Worm (Caenorhabditis elegans) whole organism, mixed stage, embryonic: ENCODE results near the gene enu-3.1.

Experiments
- bed-3 ChIP-seq: fragments of 200-800 bp; sonication (Bioruptor generic); optimal IDR thresholded peaks from 3 replicates; lab custom pipeline; 2018; ENCODE audit warnings: mild to moderate bottlenecking, missing genetic modification characterization, moderate library complexity, missing compliant biosample characterization
- ceh-39 ChIP-seq: fragments of 150-350 bp; optimal IDR thresholded peaks from 2 replicates; lab custom pipeline; 2014; ENCODE audit warnings: missing biosample characterization, missing genetic modification characterization
- ceh-83 ChIP-seq: fragments of 200-800 bp; sonication (Bioruptor generic); optimal IDR thresholded peaks from 2 replicates; lab custom pipeline; 2018; ENCODE audit warnings: mild to moderate bottlenecking, missing genetic modification characterization, missing compliant biosample characterization
- ces-1 ChIP-seq: fragments of 150-350 bp; optimal IDR thresholded peaks from 2 replicates; lab custom pipeline; 2014; ENCODE audit warnings: missing biosample characterization, missing genetic modification reagents, missing genetic modification characterization
- cnd-1 ChIP-seq: fragments of 200-800 bp; sonication (Bioruptor generic); optimal IDR thresholded peaks from 2 replicates; lab custom pipeline; 2018; ENCODE audit warnings: mild to moderate bottlenecking, missing genetic modification characterization, missing compliant biosample characterization
- drap-1 ChIP-seq: fragments of 200-800 bp; sonication (Bioruptor generic); optimal IDR thresholded peaks from 3 replicates; lab custom pipeline; 2018; ENCODE audit warnings: mild to moderate bottlenecking, missing genetic modification characterization, missing compliant biosample characterization
- elt-3 ChIP-seq: fragments of 150-350 bp; optimal IDR thresholded peaks from 2 replicates; lab custom pipeline; 2014; ENCODE audit warnings: missing biosample characterization, missing genetic modification characterization
- mep-1 ChIP-seq: fragments of 150-350 bp; optimal IDR thresholded peaks from 2 replicates; lab custom pipeline; 2017; ENCODE audit warnings: missing biosample characterization, missing genetic modification reagents, missing genetic modification characterization, inconsistent platforms
- mls-2 ChIP-seq: sonication (generic microtip); optimal IDR thresholded peaks from 2 replicates; lab custom pipeline; 2016; ENCODE audit warnings: mild to moderate bottlenecking, missing genetic modification characterization, moderate library complexity, missing compliant biosample characterization
- tbx-8 ChIP-seq: fragments of 200-800 bp; sonication (Bioruptor generic); optimal IDR thresholded peaks from 2 replicates; lab custom pipeline; 2018; ENCODE audit warnings: mild to moderate bottlenecking, missing genetic modification characterization, moderate library complexity, missing compliant biosample characterization

enu-3.1 gene

ce11 chrIII:10481988-10482387 lies 45.9 kb downstream of the enu-3.1 start, which contains the start of gene D2045.8:
Gene D2045.8 (plus strand): TSS chrIII:10482288.
- no peak for TF ChIP-seq drap-1 (GFP tag; lab: Kevin White, UChicago)
- TF ChIP-seq ceh-39: no peak
- TF ChIP-seq ces-1 (GFP tag; lab: Kevin White, UChicago): no peak
- no peak for TF ChIP-seq ceh-83 (GFP tag; lab: Kevin White, UChicago)
- TF ChIP-seq mls-2 (tag; lab: Kevin White, UChicago): no peak

ce11 chrIII:10486455-10486854 lies 50.4 kb downstream of the enu-3.1 start:
- no peak for TF ChIP-seq bed-3
- TF ChIP-seq mep-1: no peak
- no peak for TF ChIP-seq cnd-1
- no peak for TF ChIP-seq elt-3 (tag; lab: Kevin White, UChicago)
- no peak for TF ChIP-seq mls-2 (tag; lab: Kevin White, UChicago)
- no peak for TF ChIP-seq tbx-8
- TF ChIP-seq, all 35 proteins: peak for 0
